Fruit fly (Drosophila melanogaster): Measurements from ENCODE around the gene dysf.

dysf gene

dm6 chr3R:26105924-26106494 is 7.5 kb upstream of the dysf start (continued):
- no peak for TF ChIP-seq dsx (GFP tag; optimal IDR thresholded peaks at IDR 0.05; ENCODE audit: poor library complexity, severe bottlenecking)
- no peak for TF ChIP-seq topi (GFP tag; optimal IDR thresholded peaks at IDR 0.05)
- TF ChIP-seq CG11902 (GFP tag; optimal IDR thresholded peaks at IDR 0.05), result peak; percentile 6
- no peak for TF ChIP-seq CG10631 (GFP tag; optimal IDR thresholded peaks at IDR 0.05)
- peak; percentile 44 for TF ChIP-seq CG3919 (GFP tag; optimal IDR thresholded peaks at IDR 0.05)
- TF ChIP-seq cyc (GFP tag; optimal IDR thresholded peaks at IDR 0.05), result peak; percentile 17
- no peak for TF ChIP-seq CG8319 (GFP tag; optimal IDR thresholded peaks at IDR 0.05)
- peak; percentile 34 for TF ChIP-seq Ets96B (tag; optimal IDR thresholded peaks at IDR 0.05)
- TF ChIP-seq CG9139 (GFP tag; optimal IDR thresholded peaks at IDR 0.05), result no peak
- peak; percentile 32 for TF ChIP-seq pdm3 (GFP tag; optimal IDR thresholded peaks at IDR 0.05)
- no peak for TF ChIP-seq Hr38 (GFP tag; optimal IDR thresholded peaks at IDR 0.05)
- no peak for TF ChIP-seq fd59A (GFP tag; optimal IDR thresholded peaks at IDR 0.05)
- TF ChIP-seq CG6163 (GFP tag; IDR thresholded peaks at IDR 0.05), result peak; percentile 64; the same call in 2 of the 3 replicates
- TF ChIP-seq esn (GFP tag; optimal IDR thresholded peaks at IDR 0.05), result no peak
- TF ChIP-seq eg (GFP tag; IDR thresholded peaks at IDR 0.05), result peak; percentile 83
- TF ChIP-seq CG7368 (GFP tag; optimal IDR thresholded peaks at IDR 0.05), result no peak
- TF ChIP-seq lz (GFP tag; optimal IDR thresholded peaks at IDR 0.05), result no peak
- peak; percentile 63; the same call in 2 of the 3 replicates for TF ChIP-seq CG8119 (GFP tag; IDR thresholded peaks at IDR 0.05)
- TF ChIP-seq fd85E (GFP tag; optimal IDR thresholded peaks at IDR 0.05), result no peak
- TF ChIP-seq CG8632 (GFP tag; optimal IDR thresholded peaks at IDR 0.05), result no peak
- TF ChIP-seq Hr39 (GFP tag; optimal IDR thresholded peaks at IDR 0.05), result no peak
- no peak for TF ChIP-seq CG31627 (GFP tag; optimal IDR thresholded peaks at IDR 0.05)
- TF ChIP-seq CG6854 (GFP tag; optimal IDR thresholded peaks at IDR 0.05), result no peak
- TF ChIP-seq Ets21C (GFP tag; optimal IDR thresholded peaks at IDR 0.05), result no peak
- peak; percentile 76 for TF ChIP-seq Eip78C (GFP tag)
- no peak for TF ChIP-seq CG34406 (GFP tag; optimal IDR thresholded peaks at IDR 0.05)
- no peak for TF ChIP-seq Eip75B (GFP tag; optimal IDR thresholded peaks at IDR 0.05)
- no peak for TF ChIP-seq acj6 (GFP tag; optimal IDR thresholded peaks at IDR 0.05)
- peak; percentile 4 for TF ChIP-seq spab (GFP tag; optimal IDR thresholded peaks at IDR 0.05)
- TF ChIP-seq CG6808 (GFP tag; optimal IDR thresholded peaks at IDR 0.05), result no peak
- peak; percentile 14 for TF ChIP-seq CG4318 (GFP tag; optimal IDR thresholded peaks at IDR 0.05)
- TF ChIP-seq Sox15 (GFP tag; optimal IDR thresholded peaks at IDR 0.05), result no peak

- TF ChIP-seq CG31627 (GFP tag; optimal IDR thresholded peaks at IDR 0.05), result no peak
- TF ChIP-seq ss (GFP tag; optimal IDR thresholded peaks at IDR 0.05), result no peak
- no peak for TF ChIP-seq CG9139 (GFP tag; optimal IDR thresholded peaks at IDR 0.05)
- TF ChIP-seq CG8319 (GFP tag; optimal IDR thresholded peaks at IDR 0.05), result no peak
- TF ChIP-seq cyc (GFP tag; optimal IDR thresholded peaks at IDR 0.05), result no peak
- no peak for TF ChIP-seq CG32006 (GFP tag; optimal IDR thresholded peaks at IDR 0.05)
- no peak for TF ChIP-seq Sox14 (GFP tag; optimal IDR thresholded peaks at IDR 0.05)
- TF ChIP-seq CG11294 (GFP tag; IDR thresholded peaks at IDR 0.05), result no peak
- no peak for TF ChIP-seq Met (GFP tag; optimal IDR thresholded peaks at IDR 0.05)
- no peak for TF ChIP-seq net (GFP tag; optimal IDR thresholded peaks at IDR 0.05)
Observed at dm6 chr3R:26105407-26105806, 6.9 kb upstream of the dysf start.

- peak; percentile 16 for TF ChIP-seq Eip78C (GFP tag)
- no peak for TF ChIP-seq Gug (GFP tag; IDR thresholded peaks at IDR 0.05)
Observed at dm6 chr3R:26105141-26105403, 6.6 kb upstream of the dysf start.
